Fruit fly (Drosophila melanogaster): Measurements from ENCODE around the gene CG32262.

CG32262 gene

DNA sequence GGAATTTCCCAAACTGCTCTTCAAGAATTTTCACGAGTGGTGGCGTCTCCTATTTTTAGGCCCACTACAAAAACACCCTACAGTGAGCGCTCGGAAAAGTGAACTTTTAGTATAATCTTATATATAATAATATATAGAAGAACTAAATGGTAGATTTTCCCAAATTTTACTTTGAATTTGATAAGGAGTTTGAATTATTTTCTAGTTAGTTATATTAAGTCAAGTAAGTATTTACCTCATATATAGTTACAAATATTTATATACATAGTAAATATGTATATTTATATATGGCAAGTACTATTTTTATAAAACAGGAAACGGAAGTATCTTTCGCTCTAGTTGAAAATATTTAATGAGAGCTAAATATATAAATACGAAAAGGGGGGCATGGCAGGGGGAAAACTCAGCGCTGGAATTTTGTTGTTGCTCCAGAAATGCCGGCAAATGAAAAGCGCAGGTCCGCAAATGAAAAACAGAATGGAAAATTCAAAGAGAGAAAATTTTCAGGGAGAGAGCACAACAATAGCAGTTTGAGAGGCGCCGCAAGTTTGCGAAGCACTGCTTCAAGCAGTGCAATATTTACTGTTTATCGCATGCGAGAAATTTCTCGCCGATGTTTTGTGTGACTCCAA is 21.1 kb downstream of the CG32262 start (continued):
- TF ChIP-seq YL-1 (GFP tag; optimal IDR thresholded peaks at IDR 0.05) (peak; percentile 12), CG15479 (GFP tag; optimal IDR thresholded peaks at IDR 0.05) (no peak), HHEX (GFP tag; optimal IDR thresholded peaks at IDR 0.05) (no peak), CG30431 (GFP tag; optimal IDR thresholded peaks at IDR 0.05) (no peak), Stat92E (GFP tag; optimal IDR thresholded peaks at IDR 0.05) (no peak), CG17328 (GFP tag; IDR thresholded peaks at IDR 0.05) (no peak), jing (GFP tag; optimal IDR thresholded peaks at IDR 0.05) (no peak), gcm (GFP tag; optimal IDR thresholded peaks at IDR 0.05) (peak; percentile 66), CG3995 (GFP tag; optimal IDR thresholded peaks at IDR 0.05) (no peak), C15 (GFP tag; IDR thresholded peaks at IDR 0.05) (no peak), Ssrp (tag; optimal IDR thresholded peaks at IDR 0.05) (peak; percentile 9), mam (GFP tag; optimal IDR thresholded peaks at IDR 0.05) (no peak), CG30403 (GFP tag; optimal IDR thresholded peaks at IDR 0.05) (no peak), Atf6 (GFP tag; IDR thresholded peaks at IDR 0.05) (no peak), Oli (tag; optimal IDR thresholded peaks at IDR 0.05) (no peak), CG31365 (tag; optimal IDR thresholded peaks at IDR 0.05) (peak; percentile 96), sqz (GFP tag; optimal IDR thresholded peaks at IDR 0.05) (no peak), Sin3A (optimal IDR thresholded peaks at IDR 0.05) (no peak), CG10654 (GFP tag; optimal IDR thresholded peaks at IDR 0.05) (no peak), CG17829 (tag; optimal IDR thresholded peaks at IDR 0.05) (peak; percentile 37), Abd-B (GFP tag; optimal IDR thresholded peaks at IDR 0.05) (no peak), CkIIα-i1 (GFP tag; IDR thresholded peaks at IDR 0.05) (no peak), CG10147 (GFP tag; optimal IDR thresholded peaks at IDR 0.05) (no peak), aop (GFP tag; IDR thresholded peaks at IDR 0.05) (peak; percentile 77; the same call in 1 of the 2 replicates), kay (GFP tag; optimal IDR thresholded peaks at IDR 0.05) (no peak), nerfin-1 (tag; optimal IDR thresholded peaks at IDR 0.05) (peak; percentile 90), exex (tag; optimal IDR thresholded peaks at IDR 0.05) (no peak), Vsx1 (GFP tag; optimal IDR thresholded peaks at IDR 0.05) (no peak), CG9215 (GFP tag; IDR thresholded peaks at IDR 0.05) (no peak), CG3847 (GFP tag; IDR thresholded peaks at IDR 0.05) (no peak), sisA (GFP tag; IDR thresholded peaks at IDR 0.05) (no peak), Hr3 (GFP tag; optimal IDR thresholded peaks at IDR 0.05) (no peak), phol (tag; optimal IDR thresholded peaks at IDR 0.05) (peak; percentile 16), HLHmδ (GFP tag; optimal IDR thresholded peaks at IDR 0.05) (no peak), pum (GFP tag; optimal IDR thresholded peaks at IDR 0.05) (no peak), sug (tag; optimal IDR thresholded peaks at IDR 0.05) (peak; percentile 13), bbx (GFP tag; IDR thresholded peaks at IDR 0.05; ENCODE audit: partially characterized antibody) (peak; percentile 78), CG9932 (GFP tag; IDR thresholded peaks at IDR 0.05) (no peak), cas (GFP tag; IDR thresholded peaks at IDR 0.05) (no peak), CG8359 (GFP tag; optimal IDR thresholded peaks at IDR 0.05; ENCODE audit: borderline replicate concordance) (no peak), run (tag; optimal IDR thresholded peaks at IDR 0.05) (no peak), h (optimal IDR thresholded peaks at IDR 0.05) (no peak), btn (GFP tag; optimal IDR thresholded peaks at IDR 0.05) (no peak), cato (GFP tag; optimal IDR thresholded peaks at IDR 0.05; ENCODE audit: borderline replicate concordance) (no peak), Camta (GFP tag; optimal IDR thresholded peaks at IDR 0.05) (no peak)
